Fruit fly (Drosophila melanogaster): ENCODE data around the gene Mps1.

Mps1 gene

DNA sequence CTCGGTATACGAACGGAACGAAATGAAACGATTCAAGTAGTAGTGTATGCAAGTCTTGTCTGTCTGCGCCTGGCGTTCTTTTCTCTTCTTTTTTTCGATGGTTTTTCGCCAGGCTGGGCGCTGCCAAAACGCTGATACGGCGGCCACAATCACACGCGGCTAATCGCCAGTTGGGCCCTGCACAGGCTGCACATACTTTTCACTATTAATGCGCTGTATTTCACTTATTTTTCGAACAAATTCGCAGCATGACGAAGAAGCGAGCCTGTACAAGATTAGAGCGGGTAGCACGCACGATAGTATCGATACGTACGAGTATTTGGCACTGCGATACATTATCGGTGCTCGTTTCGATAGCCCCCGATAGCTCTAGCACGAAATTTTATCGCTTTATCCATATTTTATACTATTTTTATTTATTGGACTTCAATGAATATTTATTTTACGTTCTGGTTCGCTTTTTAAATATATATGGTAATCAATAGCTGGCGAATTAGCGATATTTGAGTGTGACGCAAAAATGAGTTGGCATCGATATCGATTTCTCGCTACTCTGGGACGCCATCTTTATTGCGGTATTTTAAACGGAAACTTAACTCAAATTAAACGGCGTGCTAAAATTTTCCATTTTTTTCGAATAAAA lies 47.1 kb downstream of the Mps1 start, which contains the start of gene osa (continued):
- no peak for TF ChIP-seq Xrp1 (GFP tag; IDR thresholded peaks at IDR 0.05)
- no peak for TF ChIP-seq odd (GFP tag; optimal IDR thresholded peaks at IDR 0.05)
- no peak for TF ChIP-seq CG14965 (GFP tag; optimal IDR thresholded peaks at IDR 0.05; ENCODE audit: borderline replicate concordance)
- no peak for TF ChIP-seq Mes4 (GFP tag; optimal IDR thresholded peaks at IDR 0.05)
- TF ChIP-seq fd3F (GFP tag; optimal IDR thresholded peaks at IDR 0.05) = no peak
- TF ChIP-seq sna (GFP tag; IDR thresholded peaks at IDR 0.05; ENCODE audit: partially characterized antibody) = no peak
- no peak for TF ChIP-seq ash1 (GFP tag; optimal IDR thresholded peaks at IDR 0.05)
- peak; percentile 98 for TF ChIP-seq her (GFP tag; optimal IDR thresholded peaks at IDR 0.05)
- peak; percentile 29 for TF ChIP-seq sug (tag; optimal IDR thresholded peaks at IDR 0.05)
- no peak for TF ChIP-seq CG6654 (GFP tag; optimal IDR thresholded peaks at IDR 0.05)
- TF ChIP-seq CG11398 (GFP tag; optimal IDR thresholded peaks at IDR 0.05) = no peak
- no peak for TF ChIP-seq NfI (GFP tag; optimal IDR thresholded peaks at IDR 0.05)
- peak; percentile 51 for TF ChIP-seq CG8290 (GFP tag; optimal IDR thresholded peaks at IDR 0.05)
- TF ChIP-seq CG8290 (tag; optimal IDR thresholded peaks at IDR 0.05) = no peak
- peak; percentile 53 for TF ChIP-seq trem (tag; optimal IDR thresholded peaks at IDR 0.05)
- no peak for TF ChIP-seq CG3726 (GFP tag; IDR thresholded peaks at IDR 0.05)
- TF ChIP-seq onecut (GFP tag; IDR thresholded peaks at IDR 0.05) = peak; percentile 33
- peak; percentile 77 for TF ChIP-seq CTCF (GFP tag; optimal IDR thresholded peaks at IDR 0.05)
- no peak for TF ChIP-seq luna (GFP tag; optimal IDR thresholded peaks at IDR 0.05)
- TF ChIP-seq C15 (GFP tag; IDR thresholded peaks at IDR 0.05) = no peak
- peak; percentile 20 for TF ChIP-seq NC2β (GFP tag; optimal IDR thresholded peaks at IDR 0.05)
- peak; percentile 48 for TF ChIP-seq Ets65A (GFP tag)
- peak; percentile 39 for TF ChIP-seq CG30020 (tag; optimal IDR thresholded peaks at IDR 0.05)
- peak; percentile 7 for TF ChIP-seq oc (tag; optimal IDR thresholded peaks at IDR 0.05)
- no peak for TF ChIP-seq nerfin-1 (tag; optimal IDR thresholded peaks at IDR 0.05)
- peak; percentile 51 for TF ChIP-seq CG9727 (GFP tag; optimal IDR thresholded peaks at IDR 0.05)
- TF ChIP-seq CG34224 (GFP tag; IDR thresholded peaks at IDR 0.05; ENCODE audit: partially characterized antibody) = no peak
- no peak for TF ChIP-seq Hr3 (GFP tag; optimal IDR thresholded peaks at IDR 0.05)
- TF ChIP-seq CG31365 (tag; optimal IDR thresholded peaks at IDR 0.05) = no peak
- no peak for TF ChIP-seq CG6689 (GFP tag; IDR thresholded peaks at IDR 0.05)
- TF ChIP-seq CG11093 (GFP tag; IDR thresholded peaks at IDR 0.05) = no peak
- peak; percentile 17 for TF ChIP-seq CG15601 (tag; optimal IDR thresholded peaks at IDR 0.05)
- TF ChIP-seq CG6791 (GFP tag; IDR thresholded peaks at IDR 0.05; ENCODE audit: partially characterized antibody) = no peak
- no peak for TF ChIP-seq CG43689 (GFP tag; IDR thresholded peaks at IDR 0.05)
- TF ChIP-seq Gug (GFP tag; IDR thresholded peaks at IDR 0.05) = peak; percentile 62; the same call in 2 of the 4 replicates
- no peak for TF ChIP-seq nerfin-2 (GFP tag; IDR thresholded peaks at IDR 0.05; ENCODE audit: partially characterized antibody)
- TF ChIP-seq CG17186 (GFP tag; optimal IDR thresholded peaks at IDR 0.05) = peak; percentile 75
- TF ChIP-seq lola (GFP tag; optimal IDR thresholded peaks at IDR 0.05) = no peak
- peak; percentile 92 for TF ChIP-seq CG2116 (GFP tag; optimal IDR thresholded peaks at IDR 0.05)
- TF ChIP-seq bsh (GFP tag; optimal IDR thresholded peaks at IDR 0.05) = no peak
- no peak for TF ChIP-seq Bgb (GFP tag; IDR thresholded peaks at IDR 0.05; ENCODE audit: partially characterized antibody)
- no peak for TF ChIP-seq ap (GFP tag; IDR thresholded peaks at IDR 0.05)
- no peak for TF ChIP-seq CG9932 (GFP tag; IDR thresholded peaks at IDR 0.05)
- TF ChIP-seq Lhr (GFP tag; optimal IDR thresholded peaks at IDR 0.05) = peak; percentile 39
- no peak for TF ChIP-seq hbn (GFP tag; IDR thresholded peaks at IDR 0.05; ENCODE audit: partially characterized antibody)
- no peak for TF ChIP-seq CG32767 (GFP tag; IDR thresholded peaks at IDR 0.05)
- TF ChIP-seq dmrt11E (tag; optimal IDR thresholded peaks at IDR 0.05) = peak; percentile 6
- no peak for TF ChIP-seq Adf1 (GFP tag; IDR thresholded peaks at IDR 0.05)
- no peak for TF ChIP-seq HLH54F (GFP tag; optimal IDR thresholded peaks at IDR 0.05)
- TF ChIP-seq Deaf1 (tag; optimal IDR thresholded peaks at IDR 0.05) = peak; percentile 82
- no peak for TF ChIP-seq mirr (GFP tag; optimal IDR thresholded peaks at IDR 0.05)
